Fruit fly (Drosophila melanogaster) whole organism, embryonic: Measurements from ENCODE around the gene AlaRS-m.

Source experiments
- ATbp ChIP-seq: fragments of 200-800 bp; sonication (Bioruptor generic); optimal IDR thresholded peaks from 2 replicates; lab custom pipeline; 2017; ENCODE audit warnings: missing biosample characterization, mild to moderate bottlenecking, missing genetic modification characterization, missing genetic modification reagents
- Ada2b ChIP-seq: fragments of 200-800 bp; sonication (Bioruptor generic); IDR thresholded peaks from 2 replicates; pipeline ENCODE4 v1.3.6; 2022; ENCODE audit warnings: missing biosample characterization, missing genetic modification characterization
- Asciz ChIP-seq: fragments of 200-800 bp; sonication (Bioruptor generic); optimal IDR thresholded peaks from 2 replicates; lab custom pipeline; 2017; ENCODE audit warnings: missing biosample characterization, mild to moderate bottlenecking, missing genetic modification characterization, missing genetic modification reagents
- CG10147 ChIP-seq: fragments of 200-800 bp; sonication (Bioruptor generic); optimal IDR thresholded peaks from 2 replicates; lab custom pipeline; 2019; ENCODE audit warnings: missing biosample characterization, mild to moderate bottlenecking, missing genetic modification characterization, moderate library complexity
- CG12155 ChIP-seq: fragments of 200-800 bp; sonication (Bioruptor generic); optimal IDR thresholded peaks from 3 replicates; lab custom pipeline; 2016; ENCODE audit warnings: missing biosample characterization, missing genetic modification characterization
- CG12769 ChIP-seq: fragments of 200-800 bp; sonication (Bioruptor generic); optimal IDR thresholded peaks from 2 replicates; lab custom pipeline; 2019; ENCODE audit warnings: missing biosample characterization, mild to moderate bottlenecking, missing genetic modification characterization, moderate library complexity
- CG13894 ChIP-seq: fragments of 200-800 bp; sonication (Bioruptor generic); optimal IDR thresholded peaks from 3 replicates; lab custom pipeline; 2018; ENCODE audit warnings: missing biosample characterization, mild to moderate bottlenecking, missing genetic modification characterization, moderate library complexity
- CG14860 ChIP-seq: fragments of 200-800 bp; sonication (Bioruptor generic); IDR thresholded peaks from 3 replicates; pipeline ENCODE4 v1.3.6; 2022; ENCODE audit warnings: missing biosample characterization, missing genetic modification characterization; ENCODE audit not compliant: partially characterized antibody
- CG1602 ChIP-seq: fragments of 200-800 bp; sonication (Bioruptor generic); optimal IDR thresholded peaks from 3 replicates; lab custom pipeline; 2016; ENCODE audit warnings: missing biosample characterization, missing genetic modification characterization
- CG16863 ChIP-seq: fragments of 200-800 bp; sonication (Bioruptor generic); optimal IDR thresholded peaks from 3 replicates; lab custom pipeline; 2016; ENCODE audit warnings: missing biosample characterization, missing genetic modification characterization
- CG17186 ChIP-seq: fragments of 200-800 bp; sonication (Bioruptor generic); optimal IDR thresholded peaks from 3 replicates; lab custom pipeline; 2017; ENCODE audit warnings: missing biosample characterization, missing genetic modification reagents, missing genetic modification characterization
- CG17359 ChIP-seq: fragments of 200-800 bp; sonication (Bioruptor generic); optimal IDR thresholded peaks from 3 replicates; lab custom pipeline; 2018; ENCODE audit warnings: missing biosample characterization, mild to moderate bottlenecking, missing genetic modification characterization, moderate library complexity
- CG17829 ChIP-seq: fragments of 200-800 bp; optimal IDR thresholded peaks from 2 replicates; lab custom pipeline; 2019; ENCODE audit warnings: missing biosample characterization, mild to moderate bottlenecking, missing genetic modification characterization, moderate library complexity
- CG1832 ChIP-seq: fragments of 200-800 bp; sonication (Bioruptor generic); optimal IDR thresholded peaks from 2 replicates; lab custom pipeline; 2017; ENCODE audit warnings: missing biosample characterization, mild to moderate bottlenecking, missing genetic modification characterization, inconsistent platforms
- CG18476 ChIP-seq: fragments of 200-800 bp; sonication (Bioruptor generic); optimal IDR thresholded peaks from 2 replicates; lab custom pipeline; 2016; ENCODE audit warnings: missing biosample characterization, mild to moderate bottlenecking, missing genetic modification characterization
- CG2120 ChIP-seq: fragments of 200-800 bp; sonication (Bioruptor generic); optimal IDR thresholded peaks from 3 replicates; lab custom pipeline; 2016; ENCODE audit warnings: missing biosample characterization, missing genetic modification characterization
- CG2875 ChIP-seq: fragments of 200-800 bp; sonication (Bioruptor generic); optimal IDR thresholded peaks from 2 replicates; lab custom pipeline; 2017; ENCODE audit warnings: missing biosample characterization, mild to moderate bottlenecking, missing genetic modification characterization, missing genetic modification reagents
- CG32532 ChIP-seq: fragments of 200-800 bp; sonication (Bioruptor generic); IDR thresholded peaks from 2 replicates; pipeline ENCODE4 v1.3.6; 2022; ENCODE audit warnings: missing biosample characterization, missing genetic modification characterization
- CG6654 ChIP-seq: fragments of 200-800 bp; sonication (Bioruptor generic); optimal IDR thresholded peaks from 2 replicates; lab custom pipeline; 2017; ENCODE audit warnings: missing biosample characterization, mild to moderate bottlenecking, missing genetic modification characterization
- CrebB ChIP-seq: fragments of 200-800 bp; sonication (Bioruptor generic); optimal IDR thresholded peaks from 3 replicates; lab custom pipeline; 2018; ENCODE audit warnings: missing biosample characterization, mild to moderate bottlenecking, missing genetic modification characterization
- Deaf1 ChIP-seq: fragments of 200-800 bp; optimal IDR thresholded peaks from 3 replicates; lab custom pipeline; 2019; ENCODE audit warnings: missing biosample characterization, mild to moderate bottlenecking, missing genetic modification characterization, moderate library complexity
- Doc2 ChIP-seq: fragments of 200-800 bp; sonication (Bioruptor generic); IDR thresholded peaks from 2 replicates; pipeline ENCODE4 v1.3.6; 2022; ENCODE audit warnings: missing biosample characterization, missing genetic modification characterization
- Fer3 ChIP-seq: fragments of 200-800 bp; sonication (Bioruptor generic); optimal IDR thresholded peaks from 2 replicates; lab custom pipeline; 2018; ENCODE audit warnings: missing biosample characterization, mild to moderate bottlenecking, missing genetic modification characterization, moderate library complexity
- H2.0 ChIP-seq: fragments of 200-800 bp; sonication (Bioruptor generic); IDR thresholded peaks from 2 replicates; pipeline ENCODE4 v1.3.6; 2022; ENCODE audit warnings: missing biosample characterization, missing genetic modification characterization
- HLHmδ ChIP-seq: fragments of 200-800 bp; sonication (Bioruptor generic); optimal IDR thresholded peaks from 2 replicates; lab custom pipeline; 2018; ENCODE audit warnings: missing biosample characterization, mild to moderate bottlenecking, missing genetic modification characterization, moderate library complexity
- HmgD ChIP-seq: fragments of 200-800 bp; sonication (Bioruptor generic); optimal IDR thresholded peaks from 3 replicates; lab custom pipeline; 2016; ENCODE audit warnings: missing biosample characterization, missing genetic modification characterization
- Myb ChIP-seq: fragments of 200-800 bp; sonication (Bioruptor generic); optimal IDR thresholded peaks from 2 replicates; lab custom pipeline; 2016; ENCODE audit warnings: missing biosample characterization, missing genetic modification characterization
- Neu2 ChIP-seq: fragments of 200-800 bp; sonication (Bioruptor generic); optimal IDR thresholded peaks from 3 replicates; lab custom pipeline; 2016; ENCODE audit warnings: missing biosample characterization, missing genetic modification characterization, borderline replicate concordance
- Oli ChIP-seq: fragments of 200-800 bp; sonication (Bioruptor generic); optimal IDR thresholded peaks from 2 replicates; lab custom pipeline; 2018; ENCODE audit warnings: missing biosample characterization, mild to moderate bottlenecking, missing genetic modification characterization, moderate library complexity
- Ravus ChIP-seq: fragments of 200-800 bp; sonication (Bioruptor generic); IDR thresholded peaks from 2 replicates; pipeline ENCODE4 v1.3.6; 2022; ENCODE audit warnings: missing biosample characterization, missing genetic modification characterization
- Side ChIP-seq: fragments of 200-800 bp; sonication (Bioruptor generic); optimal IDR thresholded peaks from 2 replicates; lab custom pipeline; 2016; ENCODE audit warnings: missing biosample characterization, missing genetic modification characterization
- Stat92E ChIP-seq, 3 experiments: fragments of >200 bp in 2 of 3; fragments of 200-800 bp in 1 of 3; sonication (Bioruptor generic) in 1 of 3; optimal IDR thresholded peaks; 2 replicates each; lab custom pipeline; 2017 to 2019; ENCODE audit warnings: missing biosample characterization in 3 of 3, missing genetic modification characterization in 3 of 3, mild to moderate bottlenecking in 1 of 3, moderate library complexity in 1 of 3
- YL-1 ChIP-seq: fragments of 200-800 bp; sonication (Bioruptor generic); optimal IDR thresholded peaks from 3 replicates; lab custom pipeline; 2017; ENCODE audit warnings: missing biosample characterization, mild to moderate bottlenecking, missing genetic modification characterization
- az2 ChIP-seq: fragments of 200-800 bp; sonication (Bioruptor generic); optimal IDR thresholded peaks from 3 replicates; lab custom pipeline; 2016; ENCODE audit warnings: missing biosample characterization, missing genetic modification characterization
- ci ChIP-seq: fragments of 200-800 bp; sonication (Bioruptor generic); IDR thresholded peaks from 3 replicates; pipeline ENCODE4 v1.3.6; 2022; ENCODE audit warnings: missing biosample characterization, missing genetic modification characterization
- dan ChIP-seq: fragments of 200-800 bp; sonication (Bioruptor generic); IDR thresholded peaks from 2 replicates; pipeline ENCODE4 v1.3.6; 2022; ENCODE audit warnings: missing biosample characterization, missing genetic modification characterization
- esg ChIP-seq: fragments of 200-800 bp; sonication (Bioruptor generic); conservative IDR thresholded peaks from 2 replicates; pipeline ENCODE4 v1.3.6; 2022; ENCODE audit warnings: missing biosample characterization, missing genetic modification characterization
- eve ChIP-seq, 2 experiments: fragments of >200 bp; optimal IDR thresholded peaks; 2 replicates each; lab custom pipeline; 2017; ENCODE audit warnings: missing biosample characterization in 2 of 2, missing genetic modification characterization in 2 of 2
- ftz-f1 ChIP-seq: fragments of 200-800 bp; sonication (Bioruptor generic); optimal IDR thresholded peaks from 2 replicates; lab custom pipeline; 2016; ENCODE audit warnings: missing biosample characterization, missing genetic modification characterization
- gcm2 ChIP-seq: fragments of 200-800 bp; sonication (Bioruptor generic); optimal IDR thresholded peaks from 2 replicates; lab custom pipeline; 2016; ENCODE audit warnings: missing biosample characterization, missing genetic modification characterization
- gro ChIP-seq: fragments of 200-800 bp; sonication (Bioruptor generic); optimal IDR thresholded peaks from 2 replicates; lab custom pipeline; 2016; ENCODE audit warnings: missing biosample characterization, missing genetic modification characterization
- hkb ChIP-seq, 2 experiments: fragments of 200-800 bp in 1 of 2; fragments of >200 bp in 1 of 2; sonication (Bioruptor generic) in 1 of 2; IDR thresholded peaks in 1 of 2; optimal IDR thresholded peaks in 1 of 2; 2 replicates each; pipeline versions ENCODE4 v1.3.6 to Lab custom; 2017 to 2022; ENCODE audit warnings: missing biosample characterization in 1 of 2, missing genetic modification characterization in 1 of 2
- insv ChIP-seq, 2 experiments: fragments of 200-800 bp; sonication (Bioruptor generic); optimal IDR thresholded peaks; 3 replicates each; lab custom pipeline; 2016 to 2018; ENCODE audit warnings: missing biosample characterization in 2 of 2, missing genetic modification characterization in 2 of 2
- jigr1 ChIP-seq: fragments of 200-800 bp; sonication (Bioruptor generic); IDR thresholded peaks from 3 replicates; pipeline ENCODE4 v1.3.6; 2022; ENCODE audit warnings: missing biosample characterization, missing genetic modification characterization
- lab ChIP-seq: fragments of 200-800 bp; sonication (Bioruptor generic); optimal IDR thresholded peaks from 3 replicates; lab custom pipeline; 2017; ENCODE audit warnings: missing biosample characterization, missing genetic modification characterization, mild to moderate bottlenecking, moderate library complexity, missing genetic modification reagents
- mam ChIP-seq: fragments of 200-800 bp; sonication (Bioruptor generic); optimal IDR thresholded peaks from 3 replicates; lab custom pipeline; 2016; ENCODE audit warnings: missing biosample characterization, missing genetic modification characterization
- pros ChIP-seq: fragments of 200-800 bp; sonication (Bioruptor generic); optimal IDR thresholded peaks from 3 replicates; lab custom pipeline; 2019; ENCODE audit warnings: missing biosample characterization, mild to moderate bottlenecking, missing genetic modification characterization, moderate library complexity
- ttk ChIP-seq: fragments of 200-800 bp; sonication (Bioruptor generic); IDR thresholded peaks from 2 replicates; pipeline ENCODE4 v2.1.2; 2022; ENCODE audit warnings: missing biosample characterization, missing genetic modification characterization
- zf30C ChIP-seq: fragments of 200-800 bp; sonication (Bioruptor generic); optimal IDR thresholded peaks from 3 replicates; lab custom pipeline; 2018; ENCODE audit warnings: missing biosample characterization, mild to moderate bottlenecking, missing genetic modification characterization
- zfh2 ChIP-seq: fragments of 200-800 bp; sonication (Bioruptor generic); optimal IDR thresholded peaks from 2 replicates; lab custom pipeline; 2016; ENCODE audit warnings: missing biosample characterization, missing genetic modification characterization

Gene AlaRS-m

dm6 chr3L:5139312-5139711 is 6.6 kb upstream of the AlaRS-m start, which contains the start of the genes Tcs5 and CHMP2B (continued):
- TF ChIP-seq CG14860 (GFP tag; lab: Robert Waterston, UW) (no peak), CG16863 (GFP tag; lab: Kevin White, UChicago) (peak; percentile 99), CG10147 (peak; percentile 99), Fer3 (peak; percentile 100), ATbp (GFP tag; lab: Kevin White, UChicago) (peak; percentile 99), ci (peak; percentile 100), eve (GFP tag; optimal IDR thresholded peaks at IDR 0.05; lab: Kevin White, UChicago) (peak in 1 of 2 experiments; percentile 80), CG17829 (tag; lab: Kevin White, UChicago) (peak; percentile 99), CG17359 (tag; lab: Kevin White, UChicago) (peak; percentile 100), ftz-f1 (GFP tag; lab: Kevin White, UChicago) (peak; percentile 96), Doc2 (GFP tag; lab: Robert Waterston, UW) (peak; percentile 100), CG32532 (GFP tag; lab: Robert Waterston, UW) (peak; percentile 100), CG18476 (GFP tag; lab: Kevin White, UChicago) (peak; percentile 99), CG2875 (GFP tag; lab: Kevin White, UChicago) (peak; percentile 100), CG1602 (GFP tag; lab: Kevin White, UChicago) (peak; percentile 100), CG6654 (GFP tag; lab: Kevin White, UChicago) (peak; percentile 96), YL-1 (GFP tag; lab: Kevin White, UChicago) (peak; percentile 99), Asciz (GFP tag; lab: Kevin White, UChicago) (peak; percentile 99), gcm2 (GFP tag; lab: Kevin White, UChicago) (peak; percentile 99), CG1832 (GFP tag; lab: Kevin White, UChicago) (peak; percentile 23), Neu2 (peak; percentile 97), Stat92E (GFP tag; optimal IDR thresholded peaks at IDR 0.05; lab: Kevin White, UChicago) (peak in 1 of 3 experiments; percentile 24), HLHmδ (no peak), Ada2b (GFP tag; lab: Robert Waterston, UW) (peak; percentile 100), Deaf1 (tag; lab: Kevin White, UChicago) (peak; percentile 90), CG12155 (GFP tag; lab: Kevin White, UChicago) (peak; percentile 99), gro (peak; percentile 98), Ravus (GFP tag; lab: Robert Waterston, UW) (peak; percentile 100), Side (peak; percentile 99), ttk (GFP tag; lab: Robert Waterston, UW) (peak; percentile 100), CG2120 (peak; percentile 100), CrebB (tag; lab: Kevin White, UChicago) (peak; percentile 99), zf30C (GFP tag; lab: Kevin White, UChicago) (no peak), CG12769 (tag; lab: Kevin White, UChicago) (peak; percentile 100), az2 (GFP tag; lab: Kevin White, UChicago) (peak; percentile 100), CG17186 (GFP tag; lab: Kevin White, UChicago) (peak; percentile 96), Oli (peak; percentile 100), zfh2 (GFP tag; lab: Kevin White, UChicago) (peak; percentile 100), hkb (optimal IDR thresholded peaks at IDR 0.05; lab: Kevin White, UChicago) (peak; percentile 77), hkb (GFP tag; IDR thresholded peaks at IDR 0.05; lab: Robert Waterston, UW) (peak; percentile 100), esg (GFP tag; lab: Robert Waterston, UW) (peak; percentile 100), jigr1 (GFP tag; lab: Robert Waterston, UW) (peak; percentile 100), mam (GFP tag; lab: Kevin White, UChicago) (peak; percentile 100), HmgD (GFP tag; lab: Kevin White, UChicago) (peak; percentile 99), H2.0 (GFP tag; lab: Robert Waterston, UW) (peak; percentile 100), pros (GFP tag; lab: Kevin White, UChicago) (peak; percentile 80), dan (GFP tag; lab: Robert Waterston, UW) (peak; percentile 100), insv (GFP tag; optimal IDR thresholded peaks at IDR 0.05; lab: Kevin White, UChicago) (peak; percentile 79 to 89), lab (GFP tag; lab: Kevin White, UChicago) (peak; percentile 100), CG13894 (peak; percentile 99), Myb (GFP tag; lab: Kevin White, UChicago) (peak; percentile 94)
